Worm (Caenorhabditis elegans): Measurements from ENCODE around the gene nspc-9.

- TF ChIP-seq him-1 (tag; optimal IDR thresholded peaks at IDR 0.05) (no peak), W03F9.2 (tag; optimal IDR thresholded peaks at IDR 0.05) (no peak)
Measured at ce11 chrX:12367498-12367897, 24.3 kb upstream of the nspc-9 start.

Measured in whole organism, L4/young adult.